Fruit fly (Drosophila melanogaster): ENCODE data around the gene mRpS2.

- TF ChIP-seq psq (optimal IDR thresholded peaks at IDR 0.05) (no peak), ttk (optimal IDR thresholded peaks at IDR 0.05) (no peak)
Observed at dm6 chr2L:4856118-4856517, 5.9 kb upstream of the mRpS2 start.

Data from Kc167 (cell line).